Worm (Caenorhabditis elegans) whole organism, L1 larva: Measurements from ENCODE around the gene lon-8.

ENCODE experiments used
- C16A3.4 ChIP-seq: fragments of 150-350 bp; optimal IDR thresholded peaks from 2 replicates; lab custom pipeline; 2014; ENCODE audit warnings: missing biosample characterization, missing genetic modification characterization
- F16B12.6 ChIP-seq: fragments of 150-350 bp; optimal IDR thresholded peaks from 2 replicates; lab custom pipeline; 2014; ENCODE audit warnings: missing biosample characterization, missing genetic modification characterization
- aha-1 ChIP-seq: fragments of 150-350 bp; optimal IDR thresholded peaks from 2 replicates; lab custom pipeline; 2014; ENCODE audit warnings: missing biosample characterization, missing genetic modification characterization
- alr-1 ChIP-seq: fragments of 200-800 bp; sonication (Bioruptor generic); optimal IDR thresholded peaks from 2 replicates; lab custom pipeline; 2018; ENCODE audit warnings: borderline replicate concordance, mild to moderate bottlenecking, missing genetic modification characterization, missing compliant biosample characterization
- ama-1 ChIP-seq: fragments of 150-350 bp; optimal IDR thresholded peaks from 2 replicates; lab custom pipeline; 2014
- ceh-63 ChIP-seq: fragments of 200-800 bp; sonication (Bioruptor generic); optimal IDR thresholded peaks from 2 replicates; lab custom pipeline; 2018; ENCODE audit warnings: mild to moderate bottlenecking, missing genetic modification characterization, missing compliant biosample characterization
- ceh-82 ChIP-seq, 3 experiments: fragments of 150-350 bp in 1 of 3; sonication (generic microtip) in 2 of 3; optimal IDR thresholded peaks; 2 replicates each; lab custom pipeline; 2014 to 2017; ENCODE audit warnings: missing biosample characterization in 3 of 3, missing genetic modification characterization in 3 of 3
- ces-1 ChIP-seq: fragments of 150-350 bp; optimal IDR thresholded peaks from 2 replicates; lab custom pipeline; 2014; ENCODE audit warnings: missing biosample characterization, missing genetic modification reagents, missing genetic modification characterization
- dpl-1 ChIP-seq, 3 experiments: fragments of 150-350 bp in 2 of 3; sonication (generic microtip) in 1 of 3; optimal IDR thresholded peaks; 2 replicates each; lab custom pipeline; 2014 to 2017; ENCODE audit warnings: missing biosample characterization in 3 of 3, missing genetic modification characterization in 3 of 3, missing genetic modification reagents in 3 of 3
- dsc-1 ChIP-seq: sonication (generic microtip); optimal IDR thresholded peaks from 2 replicates; lab custom pipeline; 2016; ENCODE audit warnings: mild to moderate bottlenecking, missing genetic modification characterization, missing compliant biosample characterization
- efl-1 ChIP-seq, 4 experiments: fragments of 150-350 bp; optimal IDR thresholded peaks in 3 of 4; peaks in 1 of 4; 1 replicate in 1 of 4; 2 replicates in 3 of 4; lab custom pipeline; 2014; ENCODE audit warnings: missing biosample characterization in 2 of 4, missing genetic modification characterization in 2 of 4, missing genetic modification reagents in 2 of 4
- elt-2 ChIP-seq: sonication (generic microtip); optimal IDR thresholded peaks from 2 replicates; lab custom pipeline; 2016; ENCODE audit warnings: missing genetic modification characterization, mild to moderate bottlenecking, inconsistent platforms, missing compliant biosample characterization, missing genetic modification reagents
- fkh-10 ChIP-seq: sonication (generic microtip); optimal IDR thresholded peaks from 2 replicates; lab custom pipeline; 2017; ENCODE audit warnings: missing biosample characterization, missing genetic modification reagents, missing genetic modification characterization
- fkh-4 ChIP-seq: sonication (generic microtip); optimal IDR thresholded peaks from 2 replicates; lab custom pipeline; 2016; ENCODE audit warnings: missing compliant biosample characterization, missing genetic modification characterization, borderline replicate concordance
- fkh-8 ChIP-seq: sonication (generic microtip); optimal IDR thresholded peaks from 2 replicates; lab custom pipeline; 2016; ENCODE audit warnings: mild to moderate bottlenecking, missing genetic modification characterization, missing compliant biosample characterization
- grh-1 ChIP-seq: fragments of 200-800 bp; sonication (Bioruptor generic); IDR thresholded peaks from 2 replicates; pipeline ENCODE4 v1.3.6; 2022; ENCODE audit warnings: missing genetic modification reagents, missing genetic modification characterization, missing compliant biosample characterization
- hpl-2 ChIP-seq: fragments of 150-350 bp; optimal IDR thresholded peaks from 2 replicates; lab custom pipeline; 2014; ENCODE audit warnings: missing biosample characterization, missing genetic modification reagents, missing genetic modification characterization
- jun-1 ChIP-seq: fragments of 150-350 bp; optimal IDR thresholded peaks from 2 replicates; lab custom pipeline; 2014; ENCODE audit warnings: missing biosample characterization, missing genetic modification reagents, missing genetic modification characterization
- lin-13 ChIP-seq: fragments of 150-350 bp; optimal IDR thresholded peaks from 2 replicates; lab custom pipeline; 2014; ENCODE audit warnings: missing biosample characterization, missing genetic modification reagents, missing genetic modification characterization
- lin-35 ChIP-seq, 2 experiments: fragments of 150-350 bp; optimal IDR thresholded peaks; 2 replicates each; lab custom pipeline; 2014; ENCODE audit warnings: missing biosample characterization in 2 of 2, missing genetic modification characterization in 2 of 2, missing genetic modification reagents in 2 of 2
- nhr-11 ChIP-seq: fragments of 150-350 bp; optimal IDR thresholded peaks from 2 replicates; lab custom pipeline; 2014; ENCODE audit warnings: missing biosample characterization, missing genetic modification characterization
- nhr-12 ChIP-seq: sonication (generic microtip); optimal IDR thresholded peaks from 2 replicates; lab custom pipeline; 2017; ENCODE audit warnings: missing biosample characterization, missing genetic modification characterization
- nhr-19 ChIP-seq: fragments of 200-800 bp; sonication (Bioruptor generic); conservative IDR thresholded peaks from 2 replicates; pipeline ENCODE4 v1.3.6; 2022; ENCODE audit warnings: missing genetic modification characterization, missing compliant biosample characterization
- nhr-71 ChIP-seq: sonication (generic microtip); optimal IDR thresholded peaks from 2 replicates; lab custom pipeline; 2016; ENCODE audit warnings: mild to moderate bottlenecking, missing genetic modification characterization, moderate library complexity, missing compliant biosample characterization
- nhr-77 ChIP-seq: fragments of 150-350 bp; optimal IDR thresholded peaks from 2 replicates; lab custom pipeline; 2014; ENCODE audit warnings: missing biosample characterization, missing genetic modification characterization
- pag-3 ChIP-seq: sonication (generic microtip); optimal IDR thresholded peaks from 2 replicates; lab custom pipeline; 2017; ENCODE audit warnings: missing genetic modification characterization, mild to moderate bottlenecking, missing compliant biosample characterization, antibody characterized with exemption, borderline replicate concordance; ENCODE audit not compliant: insufficient read depth
- pax-3 ChIP-seq: fragments of 200-800 bp; sonication (Bioruptor generic); optimal IDR thresholded peaks from 2 replicates; lab custom pipeline; 2018; ENCODE audit warnings: mild to moderate bottlenecking, missing genetic modification characterization, moderate library complexity, missing compliant biosample characterization
- rnt-1 ChIP-seq: sonication (generic microtip); optimal IDR thresholded peaks from 2 replicates; lab custom pipeline; 2016; ENCODE audit warnings: mild to moderate bottlenecking, missing genetic modification characterization, moderate library complexity, missing compliant biosample characterization
- skn-1 ChIP-seq: fragments of 150-350 bp; optimal IDR thresholded peaks from 2 replicates; lab custom pipeline; 2014; ENCODE audit warnings: missing biosample characterization, missing genetic modification characterization
- snpc-4 ChIP-seq: fragments of 150-350 bp; optimal IDR thresholded peaks from 2 replicates; lab custom pipeline; 2014; ENCODE audit warnings: missing biosample characterization, missing genetic modification characterization
- snu-23 ChIP-seq: sonication (generic microtip); optimal IDR thresholded peaks from 2 replicates; lab custom pipeline; 2016; ENCODE audit warnings: missing genetic modification characterization, missing compliant biosample characterization
- sox-4 ChIP-seq: sonication (generic microtip); optimal IDR thresholded peaks from 2 replicates; lab custom pipeline; 2016; ENCODE audit warnings: missing genetic modification characterization, missing compliant biosample characterization
- tbx-2 ChIP-seq: sonication (generic microtip); optimal IDR thresholded peaks from 2 replicates; lab custom pipeline; 2016; ENCODE audit warnings: missing genetic modification characterization, missing compliant biosample characterization
- unc-130 ChIP-seq: fragments of 150-350 bp; optimal IDR thresholded peaks from 2 replicates; lab custom pipeline; 2017; ENCODE audit warnings: missing biosample characterization, missing genetic modification characterization, inconsistent platforms
- unc-98 ChIP-seq: fragments of 200-800 bp; sonication (Bioruptor generic); IDR thresholded peaks from 2 replicates; pipeline ENCODE4 v1.3.6; 2022; ENCODE audit warnings: missing genetic modification characterization, missing compliant biosample characterization
- vab-15 ChIP-seq: sonication (generic microtip); optimal IDR thresholded peaks from 2 replicates; lab custom pipeline; 2017; ENCODE audit warnings: missing genotype, mild to moderate bottlenecking, missing genetic modification characterization, missing compliant biosample characterization
- zag-1 ChIP-seq: fragments of 150-350 bp; optimal IDR thresholded peaks from 2 replicates; lab custom pipeline; 2014; ENCODE audit warnings: missing biosample characterization, missing genetic modification characterization
- zip-4 ChIP-seq: fragments of 200-800 bp; sonication (Bioruptor generic); optimal IDR thresholded peaks from 2 replicates; lab custom pipeline; 2018; ENCODE audit warnings: mild to moderate bottlenecking, missing genetic modification characterization, moderate library complexity, missing compliant biosample characterization
- ztf-11 ChIP-seq, 2 experiments: sonication (generic microtip); optimal IDR thresholded peaks; 2 replicates each; lab custom pipeline; 2016 to 2017; ENCODE audit warnings: missing genetic modification characterization in 2 of 2, missing biosample characterization in 1 of 2, missing compliant biosample characterization in 1 of 2

lon-8 gene

DNA sequence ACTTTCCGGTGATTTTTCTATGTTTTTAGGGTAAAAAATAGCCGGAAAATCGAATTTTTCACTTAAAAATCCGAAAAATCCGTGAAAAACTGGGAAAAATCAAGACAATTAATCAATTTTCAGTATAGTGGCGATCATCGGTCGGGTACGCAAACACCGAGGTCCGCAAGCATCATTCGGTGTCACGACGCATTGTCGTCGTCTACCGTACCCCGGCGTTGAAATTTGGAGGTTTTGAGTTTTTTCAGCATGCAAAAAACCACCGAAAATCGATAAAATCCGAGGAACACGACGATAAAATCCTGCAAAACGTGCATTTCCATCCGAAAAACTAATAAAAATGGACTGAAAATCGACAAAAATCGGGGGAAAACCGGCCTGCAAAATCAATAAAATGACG, 19.4 kb downstream of the lon-8 start (continued):
- no peak for TF ChIP-seq unc-98 (GFP tag; lab: Robert Waterston, UW)
- TF ChIP-seq dsc-1: no peak
- no peak for TF ChIP-seq lin-13 (GFP tag; lab: Kevin White, UChicago)
- no peak for TF ChIP-seq nhr-71 (tag; lab: Kevin White, UChicago)
- TF ChIP-seq rnt-1 (tag; lab: Kevin White, UChicago): no peak
- TF ChIP-seq fkh-10: peak; percentile 32
- TF ChIP-seq tbx-2 (tag; lab: Kevin White, UChicago): peak; percentile 37
- TF ChIP-seq nhr-19 (GFP tag; lab: Robert Waterston, UW): 0 out of 2 replicates have a peak, but pooled peaks have one; percentile 22
- TF ChIP-seq pag-3 (tag; lab: Kevin White, UChicago): no peak
- TF ChIP-seq fkh-4 (tag; lab: Kevin White, UChicago): no peak
- TF ChIP-seq alr-1 (tag; lab: Kevin White, UChicago): no peak
- TF ChIP-seq F16B12.6 (tag; lab: Kevin White, UChicago): peak; percentile 95
- peak; percentile 45 to 61 (median 50) for TF ChIP-seq dpl-1 (GFP tag; optimal IDR thresholded peaks at IDR 0.05; lab: Kevin White, UChicago)
- TF ChIP-seq ceh-82 (tag; optimal IDR thresholded peaks at IDR 0.05; lab: Kevin White, UChicago): peak; percentile 56 to 63 (median 57)
- TF ChIP-seq nhr-11 (tag; lab: Kevin White, UChicago): no peak
- TF ChIP-seq fkh-8 (tag; lab: Kevin White, UChicago): peak; percentile 67
- peak; percentile 30 for TF ChIP-seq pax-3 (tag; lab: Kevin White, UChicago)
- no peak for TF ChIP-seq hpl-2 (GFP tag; lab: Kevin White, UChicago)
- peak; percentile 68 for TF ChIP-seq snu-23 (GFP tag; lab: Kevin White, UChicago)
- TF ChIP-seq zag-1: no peak
- TF ChIP-seq snpc-4 (tag; lab: Kevin White, UChicago): no peak
- no peak for TF ChIP-seq unc-130 (tag; lab: Kevin White, UChicago)
- TF ChIP-seq efl-1 (optimal IDR thresholded peaks at IDR 0.05; lab: Kevin White, UChicago): peak; percentile 66 to 67
- peak; percentile 64 to 94 for TF ChIP-seq efl-1 (GFP tag; optimal IDR thresholded peaks at IDR 0.05 in 1 of 2; lab: Kevin White, UChicago)
- TF ChIP-seq vab-15 (tag; lab: Kevin White, UChicago): no peak
- TF ChIP-seq jun-1: no peak
- peak; percentile 43 for TF ChIP-seq C16A3.4 (tag; lab: Kevin White, UChicago)
- no peak for TF ChIP-seq zip-4 (GFP tag; lab: Kevin White, UChicago)
- no peak for TF ChIP-seq aha-1 (tag; lab: Kevin White, UChicago)
- TF ChIP-seq skn-1 (tag; lab: Kevin White, UChicago): no peak
- TF ChIP-seq sox-4 (tag; lab: Kevin White, UChicago): no peak
- TF ChIP-seq nhr-12: no peak
- TF ChIP-seq ama-1 (lab: Kevin White, UChicago): no peak
- TF ChIP-seq ztf-11 (tag; optimal IDR thresholded peaks at IDR 0.05; lab: Kevin White, UChicago): peak in 1 of 2 experiments; percentile 25
- TF ChIP-seq ces-1 (GFP tag; lab: Kevin White, UChicago): no peak
- TF ChIP-seq lin-35 (GFP tag; optimal IDR thresholded peaks at IDR 0.05; lab: Kevin White, UChicago): peak; percentile 65 to 73
- no peak for TF ChIP-seq grh-1 (GFP tag; lab: Robert Waterston, UW)

DNA sequence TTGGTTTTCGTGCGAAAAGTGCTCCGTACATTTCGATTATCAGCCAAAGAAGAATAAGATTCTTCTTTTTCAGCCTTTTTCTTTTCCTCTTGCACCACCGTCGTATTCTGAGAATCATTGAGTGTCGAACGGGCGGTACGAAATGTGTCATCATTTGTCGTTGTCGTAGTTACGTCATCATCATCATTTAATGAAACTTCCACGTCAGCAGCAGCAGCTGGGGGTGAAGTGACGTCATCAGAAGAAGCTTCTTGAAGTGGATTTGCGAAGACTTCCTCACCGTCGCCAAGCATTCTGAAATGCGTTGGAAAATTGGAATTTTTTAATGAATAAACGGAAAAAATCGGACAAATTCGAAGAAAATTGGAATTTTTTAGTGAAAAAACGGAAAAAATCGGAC, 21.4 kb downstream of the lon-8 start, which contains the start of gene snx-6:
TSS of gene snx-6 (minus strand) at position 294 of the 400 bp plus-strand sequence.
- TF ChIP-seq lin-13 (GFP tag; lab: Kevin White, UChicago): no peak
- TF ChIP-seq F16B12.6 (tag; lab: Kevin White, UChicago): no peak
- TF ChIP-seq unc-130 (tag; lab: Kevin White, UChicago): no peak
- TF ChIP-seq aha-1 (tag; lab: Kevin White, UChicago): no peak
- TF ChIP-seq ceh-63 (GFP tag; lab: Kevin White, UChicago): no peak

DNA sequence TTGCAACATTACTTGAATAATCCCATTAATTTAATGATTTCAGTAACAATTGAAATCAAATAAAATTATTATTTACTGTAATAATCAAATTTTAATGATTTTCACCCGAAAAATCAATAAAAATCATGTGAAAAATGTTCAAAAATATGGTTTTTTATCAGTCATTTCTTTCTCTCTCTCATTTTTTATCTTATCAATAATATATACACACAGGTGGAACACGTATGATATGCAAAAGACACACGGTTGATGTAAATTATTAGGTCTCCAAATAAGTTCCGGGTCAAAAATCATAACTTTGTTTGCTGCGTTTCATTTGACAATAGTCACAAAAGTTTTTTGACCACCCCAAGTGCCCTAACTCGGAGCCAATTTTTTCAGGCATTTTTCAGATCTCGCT, 23.0 kb downstream of the lon-8 start:
- TF ChIP-seq nhr-77: no peak
- TF ChIP-seq elt-2: peak; percentile 41
